Fruit fly (Drosophila melanogaster) whole organism, embryonic: ENCODE data around the gene CROT.
A peak's percentile ranks its signal among the peaks of the same experiment; 100 is the strongest.

Experiments
- ATbp ChIP-seq: fragments of 200-800 bp; sonication (Bioruptor generic); optimal IDR thresholded peaks from 2 replicates; lab custom pipeline; 2017; ENCODE audit warnings: missing biosample characterization, mild to moderate bottlenecking, missing genetic modification characterization, missing genetic modification reagents
- Blimp-1 ChIP-seq: fragments of 200-800 bp; sonication (Bioruptor generic); optimal IDR thresholded peaks from 3 replicates; lab custom pipeline; 2018; ENCODE audit warnings: missing biosample characterization, missing genetic modification characterization, mild to moderate bottlenecking, moderate library complexity, missing genetic modification reagents
- C15 ChIP-seq: fragments of 200-800 bp; sonication (Bioruptor generic); IDR thresholded peaks from 3 replicates; pipeline ENCODE4 v1.3.6; 2022; ENCODE audit warnings: missing biosample characterization, missing genetic modification characterization
- CG10654 ChIP-seq: fragments of 200-800 bp; sonication (Bioruptor generic); optimal IDR thresholded peaks from 2 replicates; lab custom pipeline; 2016; ENCODE audit warnings: missing biosample characterization, missing genetic modification characterization
- CG1603 ChIP-seq: fragments of 200-800 bp; sonication (Bioruptor generic); optimal IDR thresholded peaks from 2 replicates; lab custom pipeline; 2019; ENCODE audit warnings: missing biosample characterization, mild to moderate bottlenecking, missing genetic modification characterization, moderate library complexity
- CG16813 ChIP-seq: fragments of 200-800 bp; sonication (Bioruptor generic); IDR thresholded peaks from 3 replicates; pipeline ENCODE4 v1.3.6; 2022; ENCODE audit warnings: missing biosample characterization, missing genetic modification characterization; ENCODE audit not compliant: partially characterized antibody
- CG18619 ChIP-seq: fragments of 200-800 bp; sonication (Bioruptor generic); optimal IDR thresholded peaks from 3 replicates; lab custom pipeline; 2017; ENCODE audit warnings: missing biosample characterization, mild to moderate bottlenecking, missing genetic modification characterization
- CG2875 ChIP-seq: fragments of 200-800 bp; sonication (Bioruptor generic); optimal IDR thresholded peaks from 2 replicates; lab custom pipeline; 2017; ENCODE audit warnings: missing biosample characterization, mild to moderate bottlenecking, missing genetic modification characterization, missing genetic modification reagents
- CG32772 ChIP-seq: fragments of 200-800 bp; sonication (Bioruptor generic); IDR thresholded peaks from 2 replicates; pipeline ENCODE4 v1.3.6; 2022; ENCODE audit warnings: missing biosample characterization, missing genetic modification characterization
- CG43689 ChIP-seq: fragments of 200-800 bp; sonication (Bioruptor generic); IDR thresholded peaks from 2 replicates; pipeline ENCODE4 v1.3.6; 2022; ENCODE audit warnings: missing biosample characterization, missing genetic modification characterization
- CG4424 ChIP-seq: fragments of 200-800 bp; sonication (Bioruptor generic); optimal IDR thresholded peaks from 3 replicates; lab custom pipeline; 2016; ENCODE audit warnings: missing biosample characterization, missing genetic modification characterization
- CG4707 ChIP-seq: fragments of 200-800 bp; sonication (Bioruptor generic); optimal IDR thresholded peaks from 2 replicates; lab custom pipeline; 2018; ENCODE audit warnings: missing biosample characterization, mild to moderate bottlenecking, missing genetic modification characterization, moderate library complexity
- CG4730 ChIP-seq: fragments of 200-800 bp; sonication (Bioruptor generic); IDR thresholded peaks from 2 replicates; pipeline ENCODE4 v1.3.6; 2022; ENCODE audit warnings: missing biosample characterization, missing genetic modification characterization
- CG4854 ChIP-seq: fragments of 200-800 bp; sonication (Bioruptor generic); optimal IDR thresholded peaks from 2 replicates; lab custom pipeline; 2016; ENCODE audit warnings: missing biosample characterization, missing genetic modification characterization, inconsistent platforms
- CG5180 ChIP-seq: fragments of 200-800 bp; sonication (Bioruptor generic); optimal IDR thresholded peaks from 3 replicates; lab custom pipeline; 2017; ENCODE audit warnings: missing biosample characterization, missing genetic modification characterization, mild to moderate bottlenecking, moderate library complexity, missing genetic modification reagents
- CG5953 ChIP-seq: fragments of 200-800 bp; sonication (Bioruptor generic); IDR thresholded peaks from 2 replicates; pipeline ENCODE4 v1.3.6; 2022; ENCODE audit warnings: missing biosample characterization, missing genetic modification characterization
- CG7372 ChIP-seq: fragments of 200-800 bp; sonication (Bioruptor generic); IDR thresholded peaks from 2 replicates; pipeline ENCODE4 v1.3.6; 2022; ENCODE audit warnings: missing biosample characterization, missing genetic modification characterization
- CG8478 ChIP-seq: fragments of >200 bp; optimal IDR thresholded peaks from 2 replicates; lab custom pipeline; 2018
- CG9797 ChIP-seq: fragments of 200-800 bp; sonication (Bioruptor generic); optimal IDR thresholded peaks from 3 replicates; lab custom pipeline; 2018; ENCODE audit warnings: missing biosample characterization, mild to moderate bottlenecking, missing genetic modification characterization
- Dek ChIP-seq: fragments of 200-800 bp; sonication (Bioruptor generic); optimal IDR thresholded peaks from 3 replicates; lab custom pipeline; 2019; ENCODE audit warnings: missing biosample characterization, mild to moderate bottlenecking, missing genetic modification characterization, moderate library complexity
- Doc2 ChIP-seq: fragments of 200-800 bp; sonication (Bioruptor generic); IDR thresholded peaks from 2 replicates; pipeline ENCODE4 v1.3.6; 2022; ENCODE audit warnings: missing biosample characterization, missing genetic modification characterization
- Doc3 ChIP-seq: fragments of 200-800 bp; sonication (Bioruptor generic); IDR thresholded peaks from 3 replicates; pipeline ENCODE4 v1.3.6; 2022; ENCODE audit warnings: missing biosample characterization, missing genetic modification characterization; ENCODE audit not compliant: partially characterized antibody
- Dp ChIP-seq: fragments of 200-800 bp; sonication (Bioruptor generic); optimal IDR thresholded peaks from 2 replicates; lab custom pipeline; 2018; ENCODE audit warnings: missing biosample characterization, mild to moderate bottlenecking, missing genetic modification characterization, moderate library complexity
- ERR ChIP-seq: fragments of 200-800 bp; sonication (Bioruptor generic); optimal IDR thresholded peaks from 2 replicates; lab custom pipeline; 2016; ENCODE audit warnings: missing biosample characterization, missing genetic modification characterization
- Elba2 ChIP-seq: fragments of 200-800 bp; sonication (Bioruptor generic); optimal IDR thresholded peaks from 3 replicates; lab custom pipeline; 2016; ENCODE audit warnings: missing biosample characterization, missing genetic modification characterization
- Fer1 ChIP-seq: fragments of 200-800 bp; sonication (Bioruptor generic); optimal IDR thresholded peaks from 2 replicates; lab custom pipeline; 2017; ENCODE audit warnings: missing biosample characterization, mild to moderate bottlenecking, missing genetic modification characterization
- Gug ChIP-seq: fragments of 200-800 bp; sonication (Bioruptor generic); IDR thresholded peaks from 4 replicates; pipeline ENCODE4 v1.3.6; 2022; ENCODE audit warnings: missing biosample characterization, missing genetic modification characterization
- Lpt ChIP-seq: fragments of >200 bp; optimal IDR thresholded peaks from 2 replicates; lab custom pipeline; 2018; ENCODE audit warnings: missing biosample characterization, missing genetic modification characterization
- MBD-R2 ChIP-seq: fragments of 200-800 bp; sonication (Bioruptor generic); IDR thresholded peaks from 2 replicates; pipeline ENCODE4 v1.3.6; 2022; ENCODE audit warnings: missing biosample characterization, missing genetic modification characterization
- NC2β ChIP-seq: fragments of 200-800 bp; sonication (Bioruptor generic); optimal IDR thresholded peaks from 2 replicates; lab custom pipeline; 2016; ENCODE audit warnings: missing biosample characterization, missing genetic modification characterization
- Vsx1 ChIP-seq: fragments of 200-800 bp; sonication (Bioruptor generic); optimal IDR thresholded peaks from 2 replicates; lab custom pipeline; 2017; ENCODE audit warnings: missing biosample characterization, mild to moderate bottlenecking, missing genetic modification characterization, missing genetic modification reagents
- az2 ChIP-seq: fragments of 200-800 bp; sonication (Bioruptor generic); optimal IDR thresholded peaks from 3 replicates; lab custom pipeline; 2016; ENCODE audit warnings: missing biosample characterization, missing genetic modification characterization
- br ChIP-seq: fragments of >200 bp; optimal IDR thresholded peaks from 2 replicates; lab custom pipeline; 2017
- da ChIP-seq: fragments of 200-800 bp; sonication (Bioruptor generic); optimal IDR thresholded peaks from 2 replicates; lab custom pipeline; 2016; ENCODE audit warnings: missing biosample characterization, missing genetic modification characterization
- esg ChIP-seq: fragments of 200-800 bp; sonication (Bioruptor generic); conservative IDR thresholded peaks from 2 replicates; pipeline ENCODE4 v1.3.6; 2022; ENCODE audit warnings: missing biosample characterization, missing genetic modification characterization
- fd64A ChIP-seq: fragments of 200-800 bp; sonication (Bioruptor generic); optimal IDR thresholded peaks from 3 replicates; lab custom pipeline; 2018; ENCODE audit warnings: missing biosample characterization, mild to moderate bottlenecking, missing genetic modification characterization
- gfzf ChIP-seq: fragments of 200-800 bp; sonication (Bioruptor generic); optimal IDR thresholded peaks from 2 replicates; lab custom pipeline; 2016; ENCODE audit warnings: missing biosample characterization, mild to moderate bottlenecking, missing genetic modification characterization, moderate library complexity
- hbn ChIP-seq: fragments of 200-800 bp; sonication (Bioruptor generic); IDR thresholded peaks from 2 replicates; pipeline ENCODE4 v1.3.6; 2022; ENCODE audit warnings: missing biosample characterization, missing genetic modification characterization; ENCODE audit not compliant: partially characterized antibody
- jigr1 ChIP-seq: fragments of 200-800 bp; sonication (Bioruptor generic); IDR thresholded peaks from 3 replicates; pipeline ENCODE4 v1.3.6; 2022; ENCODE audit warnings: missing biosample characterization, missing genetic modification characterization
- ken ChIP-seq: fragments of 200-800 bp; sonication (Bioruptor generic); IDR thresholded peaks from 3 replicates; pipeline ENCODE4 v1.3.6; 2022; ENCODE audit warnings: missing biosample characterization, missing genetic modification characterization
- klu ChIP-seq: fragments of 200-800 bp; sonication (Bioruptor generic); IDR thresholded peaks from 2 replicates; pipeline ENCODE4 v1.3.6; 2022; ENCODE audit warnings: missing biosample characterization, missing genetic modification characterization
- nerfin-2 ChIP-seq: fragments of 200-800 bp; sonication (Bioruptor generic); IDR thresholded peaks from 2 replicates; pipeline ENCODE4 v1.3.6; 2022; ENCODE audit warnings: missing biosample characterization, missing genetic modification characterization; ENCODE audit not compliant: partially characterized antibody
- pzg ChIP-seq: fragments of 200-800 bp; sonication (Bioruptor generic); optimal IDR thresholded peaks from 3 replicates; lab custom pipeline; 2018; ENCODE audit warnings: missing biosample characterization, mild to moderate bottlenecking, missing genetic modification characterization, moderate library complexity
- sisA ChIP-seq: fragments of 200-800 bp; sonication (Bioruptor generic); IDR thresholded peaks from 2 replicates; pipeline ENCODE4 v1.3.6; 2022; ENCODE audit warnings: missing biosample characterization, missing genetic modification characterization
- stc ChIP-seq: fragments of 200-800 bp; sonication (Bioruptor generic); IDR thresholded peaks from 2 replicates; pipeline ENCODE4 v1.3.6; 2022; ENCODE audit warnings: missing biosample characterization, missing genetic modification characterization
- tll ChIP-seq, 2 experiments: fragments of 200-800 bp in 1 of 2; fragments of >200 bp in 1 of 2; sonication (Bioruptor generic) in 1 of 2; optimal IDR thresholded peaks; 2 replicates each; lab custom pipeline; 2017 to 2019; ENCODE audit warnings: missing biosample characterization in 2 of 2, missing genetic modification characterization in 2 of 2, mild to moderate bottlenecking in 1 of 2, moderate library complexity in 1 of 2
- trem ChIP-seq: fragments of 200-800 bp; optimal IDR thresholded peaks from 3 replicates; lab custom pipeline; 2019; ENCODE audit warnings: missing biosample characterization, mild to moderate bottlenecking, missing genetic modification characterization, moderate library complexity
- vfl ChIP-seq: fragments of 200-800 bp; sonication (Bioruptor generic); optimal IDR thresholded peaks from 2 replicates; lab custom pipeline; 2016; ENCODE audit warnings: missing biosample characterization, missing genetic modification characterization

CROT gene

DNA sequence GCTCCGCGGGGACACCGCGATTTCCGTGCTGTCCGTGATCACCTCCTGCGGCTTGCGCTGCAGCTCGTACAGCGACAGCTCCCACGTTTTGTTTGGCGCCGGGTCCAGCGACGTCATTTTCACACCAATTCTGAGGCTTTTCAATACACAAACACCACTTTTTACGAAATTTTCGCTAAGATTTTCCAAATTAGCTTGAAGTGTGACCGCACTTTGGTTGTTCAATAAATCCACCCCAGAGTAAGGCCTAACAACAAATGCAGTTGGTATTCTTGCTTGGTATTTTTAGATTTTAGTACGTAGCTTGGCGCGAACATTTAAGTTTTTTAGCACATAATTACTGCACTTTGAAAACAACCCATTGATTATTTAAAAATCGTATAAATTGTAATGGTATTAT is 24.8 kb downstream of the CROT start, which contains the start of gene Sce (continued):
- no peak for TF ChIP-seq ATbp (GFP tag; lab: Kevin White, UChicago)
- TF ChIP-seq Fer1: no peak
- no peak for TF ChIP-seq CG18619 (GFP tag; lab: Kevin White, UChicago)
- TF ChIP-seq pzg (GFP tag; lab: Kevin White, UChicago): peak; percentile 71
- no peak for TF ChIP-seq CG16813
- TF ChIP-seq C15: no peak
- TF ChIP-seq gfzf (GFP tag; lab: Kevin White, UChicago): peak; percentile 85
- TF ChIP-seq trem (tag; lab: Kevin White, UChicago): peak; percentile 14
- TF ChIP-seq vfl (GFP tag; lab: Kevin White, UChicago): no peak
- TF ChIP-seq klu (GFP tag; lab: Robert Waterston, UW): no peak
- peak; percentile 99 for TF ChIP-seq Vsx1 (GFP tag; lab: Kevin White, UChicago)

DNA sequence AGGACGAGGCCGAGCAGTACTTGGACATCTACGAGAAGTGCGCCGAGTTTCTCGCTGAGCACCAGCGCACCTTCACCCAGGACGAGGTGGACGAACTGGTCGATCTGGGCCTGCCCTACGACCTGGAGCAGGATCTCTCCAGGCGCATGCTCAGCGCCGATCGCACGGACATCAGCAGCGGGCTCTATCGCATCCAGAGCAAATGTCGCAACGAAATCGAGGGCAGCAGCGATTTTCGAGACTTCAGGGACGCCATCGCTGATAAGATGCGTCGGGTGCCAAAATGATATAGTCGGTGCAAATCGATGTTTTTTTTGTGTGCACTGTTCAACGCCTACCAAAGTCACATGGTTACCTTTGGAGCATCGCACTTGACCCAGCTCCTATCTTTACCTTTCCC is 26.9 kb downstream of the CROT start:
- TF ChIP-seq CG5953 (GFP tag; lab: Robert Waterston, UW): 0 out of 2 replicates have a peak, but pooled peaks have one; percentile 27
- TF ChIP-seq CG8478 (lab: Kevin White, UChicago): peak; percentile 52
- TF ChIP-seq NC2β: no peak
- TF ChIP-seq sisA: no peak
- no peak for TF ChIP-seq CG9797 (GFP tag; lab: Kevin White, UChicago)
- no peak for TF ChIP-seq fd64A (GFP tag; lab: Kevin White, UChicago)
- TF ChIP-seq ERR (GFP tag; lab: Kevin White, UChicago): no peak
- no peak for TF ChIP-seq CG2875 (GFP tag; lab: Kevin White, UChicago)
- no peak for TF ChIP-seq Doc2 (GFP tag; lab: Robert Waterston, UW)
- TF ChIP-seq klu (GFP tag; lab: Robert Waterston, UW): no peak
- TF ChIP-seq az2 (GFP tag; lab: Kevin White, UChicago): no peak
- no peak for TF ChIP-seq CG1603 (tag; lab: Kevin White, UChicago)

DNA sequence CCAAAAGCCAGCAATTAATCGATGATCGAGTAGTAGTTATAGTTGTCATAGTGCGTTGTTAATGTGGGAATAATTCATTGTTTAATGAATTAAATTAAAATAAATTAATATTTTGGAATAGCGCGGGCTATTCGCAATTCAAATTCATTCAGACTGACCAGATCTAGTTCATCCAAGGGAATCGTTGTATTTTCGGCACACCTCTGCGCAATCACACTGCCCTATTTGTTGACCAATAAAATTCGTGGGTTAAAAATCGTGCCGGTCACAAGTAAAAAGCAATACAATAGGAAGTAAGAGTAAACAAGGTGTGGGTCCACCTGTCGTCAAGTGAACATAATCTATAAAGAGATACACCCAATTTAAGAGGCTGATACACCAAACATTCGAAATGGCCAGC is 27.5 kb downstream of the CROT start, which contains the start of gene CG12883:
Gene CG12883, plus strand, starts transcription at position 273 of the 400 bp plus-strand sequence.
- TF ChIP-seq Vsx1 (GFP tag; lab: Kevin White, UChicago) (no peak), tll (GFP tag; optimal IDR thresholded peaks at IDR 0.05; lab: Kevin White, UChicago) (no peak), CG4730 (GFP tag; lab: Robert Waterston, UW) (no peak), gfzf (GFP tag; lab: Kevin White, UChicago) (peak; percentile 74), CG43689 (GFP tag; lab: Robert Waterston, UW) (no peak), pzg (GFP tag; lab: Kevin White, UChicago) (peak; percentile 59), ken (GFP tag; lab: Robert Waterston, UW) (no peak), da (GFP tag; lab: Kevin White, UChicago) (no peak), CG4424 (GFP tag; lab: Kevin White, UChicago) (no peak), Blimp-1 (GFP tag; lab: Kevin White, UChicago) (no peak), CG4707 (GFP tag; lab: Kevin White, UChicago) (no peak), Dp (GFP tag; lab: Kevin White, UChicago) (peak; percentile 82), hbn (no peak), nerfin-2 (GFP tag; lab: Robert Waterston, UW) (no peak), Lpt (GFP tag; lab: Kevin White, UChicago) (no peak), Dek (no peak), CG5180 (no peak), sisA (no peak), CG7372 (GFP tag; lab: Robert Waterston, UW) (no peak), az2 (GFP tag; lab: Kevin White, UChicago) (no peak), br (lab: Kevin White, UChicago) (no peak), CG4854 (GFP tag; lab: Kevin White, UChicago) (no peak), esg (GFP tag; lab: Robert Waterston, UW) (no peak), Doc3 (GFP tag; lab: Robert Waterston, UW) (no peak), jigr1 (GFP tag; lab: Robert Waterston, UW) (no peak), stc (GFP tag; lab: Robert Waterston, UW) (no peak), Gug (GFP tag; lab: Robert Waterston, UW) (no peak), MBD-R2 (GFP tag; lab: Robert Waterston, UW) (peak; percentile 66), CG10654 (GFP tag; lab: Kevin White, UChicago) (no peak), CG32772 (GFP tag; lab: Robert Waterston, UW) (no peak), Elba2 (GFP tag; lab: Kevin White, UChicago) (peak; percentile 63)
